Worm (Caenorhabditis elegans): Measurements from ENCODE around the gene atz-1.

- TF ChIP-seq ama-1 (optimal IDR thresholded peaks at IDR 0.05) (no peak), nhr-43 (tag; optimal IDR thresholded peaks at IDR 0.05; ENCODE audit: poor library complexity, severe bottlenecking) (no peak)
Observed at ce11 chrIV:12335798-12336197, 40.1 kb downstream of the atz-1 start, which contains the start of gene F19B6.1.

All from whole organism, L3 larva.